Worm (Caenorhabditis elegans) whole organism, early embryonic: ENCODE measurements around the gene enu-3.2.

ENCODE experiments used
- B0310.2 ChIP-seq: sonication (generic microtip); optimal IDR thresholded peaks from 2 replicates; lab custom pipeline; 2016; ENCODE audit warnings: mild to moderate bottlenecking, missing genetic modification characterization, missing compliant biosample characterization
- F13C5.2 ChIP-seq: sonication (generic microtip); optimal IDR thresholded peaks from 2 replicates; lab custom pipeline; 2017; ENCODE audit warnings: mild to moderate bottlenecking, missing genetic modification characterization, inconsistent platforms, missing compliant biosample characterization
- aly-1 ChIP-seq: sonication (generic microtip); optimal IDR thresholded peaks from 2 replicates; lab custom pipeline; 2016; ENCODE audit warnings: missing genetic modification characterization, missing compliant biosample characterization
- ama-1 ChIP-seq: fragments of 150-350 bp; optimal IDR thresholded peaks from 2 replicates; lab custom pipeline; 2014
- ets-7 ChIP-seq: sonication (generic microtip); optimal IDR thresholded peaks from 2 replicates; lab custom pipeline; 2016; ENCODE audit warnings: missing genotype, missing genetic modification characterization, missing compliant biosample characterization
- hmbx-1 ChIP-seq: sonication (generic microtip); optimal IDR thresholded peaks from 2 replicates; lab custom pipeline; 2016; ENCODE audit warnings: mild to moderate bottlenecking, missing genetic modification characterization, missing compliant biosample characterization
- hmg-4 ChIP-seq: fragments of 200-800 bp; sonication (Bioruptor generic); optimal IDR thresholded peaks from 2 replicates; lab custom pipeline; 2018; ENCODE audit warnings: mild to moderate bottlenecking, missing genetic modification characterization, missing compliant biosample characterization
- pes-1 ChIP-seq: fragments of 200-800 bp; sonication (Bioruptor generic); IDR thresholded peaks from 2 replicates; pipeline ENCODE4 v1.3.6; 2022; ENCODE audit warnings: missing genetic modification reagents, missing genetic modification characterization, missing compliant biosample characterization
- scrt-1 ChIP-seq: fragments of 200-800 bp; sonication (Bioruptor generic); IDR thresholded peaks from 2 replicates; pipeline ENCODE4 v1.3.6; 2022; ENCODE audit warnings: missing genetic modification characterization, missing compliant biosample characterization
- tbx-11 ChIP-seq: fragments of 200-800 bp; sonication (Bioruptor generic); IDR thresholded peaks from 2 replicates; pipeline ENCODE4 v1.3.6; 2022; ENCODE audit warnings: missing genetic modification characterization, missing compliant biosample characterization
- tra-4 ChIP-seq: sonication (generic microtip); optimal IDR thresholded peaks from 2 replicates; lab custom pipeline; 2017; ENCODE audit warnings: missing genetic modification characterization, missing compliant biosample characterization

DNA sequence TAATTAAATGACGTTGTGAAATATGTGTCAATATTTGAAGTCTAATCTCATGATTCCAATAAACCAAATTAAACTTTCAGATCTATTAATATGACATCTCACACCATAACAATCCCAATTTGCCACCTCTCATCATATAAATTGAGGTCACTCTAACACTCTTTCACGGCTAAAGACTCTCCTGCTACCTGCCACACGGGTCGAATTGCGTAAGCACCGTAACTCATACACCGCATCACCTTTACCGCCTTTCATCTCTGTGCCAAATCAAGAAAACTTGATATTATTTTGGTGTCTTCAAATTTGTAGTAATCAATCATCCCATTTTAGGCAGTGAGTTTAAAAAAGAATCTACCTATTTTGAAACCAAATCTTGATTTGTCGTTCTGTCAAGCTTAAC, 21.3 kb upstream of the enu-3.2 start:
- TF ChIP-seq aly-1 (tag; lab: Kevin White, UChicago) (no peak), ama-1 (lab: Kevin White, UChicago) (no peak), hmbx-1 (tag; lab: Kevin White, UChicago) (no peak), scrt-1 (GFP tag; lab: Robert Waterston, UW) (no peak), pes-1 (GFP tag; lab: Robert Waterston, UW) (no peak), B0310.2 (tag; lab: Kevin White, UChicago) (no peak), tbx-11 (GFP tag; lab: Robert Waterston, UW) (no peak), ets-7 (tag; lab: Kevin White, UChicago) (no peak), F13C5.2 (tag; lab: Kevin White, UChicago) (no peak), hmg-4 (no peak), tra-4 (tag; lab: Kevin White, UChicago) (no peak)
